Worm (Caenorhabditis elegans) whole organism, young adult: ENCODE results near the gene F14H3.6.

Experiments
- C06A6.2 ChIP-seq: fragments of 200-800 bp; sonication (Bioruptor generic); conservative IDR thresholded peaks from 2 replicates; pipeline ENCODE4 v1.3.6; 2022; ENCODE audit warnings: missing genetic modification characterization, missing compliant biosample characterization
- F49E8.2 ChIP-seq: sonication (generic microtip); optimal IDR thresholded peaks from 3 replicates; lab custom pipeline; 2017; ENCODE audit warnings: missing genetic modification characterization, mild to moderate bottlenecking, missing compliant biosample characterization, antibody characterized with exemption, moderate library complexity; ENCODE audit not compliant: insufficient read depth
- ama-1 ChIP-seq, 3 experiments: fragments of 150-350 bp in 1 of 3; sonication (generic microtip) in 2 of 3; optimal IDR thresholded peaks; 2 replicates each; lab custom pipeline; 2014 to 2018; ENCODE audit warnings: missing biosample characterization in 2 of 3, missing genetic modification characterization in 2 of 3, missing genetic modification reagents in 2 of 3
- attf-5 ChIP-seq: fragments of 200-800 bp; sonication (Bioruptor generic); optimal IDR thresholded peaks from 2 replicates; lab custom pipeline; 2018; ENCODE audit warnings: mild to moderate bottlenecking, missing genetic modification characterization, missing compliant biosample characterization
- efl-1 ChIP-seq: fragments of 150-350 bp; optimal IDR thresholded peaks from 2 replicates; lab custom pipeline; 2014; ENCODE audit warnings: missing biosample characterization, missing genetic modification reagents, missing genetic modification characterization
- egrh-3 ChIP-seq: fragments of 200-800 bp; sonication (Bioruptor generic); IDR thresholded peaks from 2 replicates; pipeline ENCODE4 v1.3.6; 2022; ENCODE audit warnings: missing genetic modification reagents, missing genetic modification characterization, missing compliant biosample characterization
- gei-17 ChIP-seq: fragments of 200-800 bp; sonication (Bioruptor generic); optimal IDR thresholded peaks from 2 replicates; lab custom pipeline; 2018; ENCODE audit warnings: mild to moderate bottlenecking, missing genetic modification characterization, missing compliant biosample characterization
- lin-35 ChIP-seq, 3 experiments: fragments of 150-350 bp in 2 of 3; sonication (generic microtip) in 1 of 3; optimal IDR thresholded peaks; 2 replicates each; lab custom pipeline; 2014 to 2018; ENCODE audit warnings: missing biosample characterization in 3 of 3, missing genetic modification characterization in 3 of 3, missing genetic modification reagents in 3 of 3
- pbrm-1 ChIP-seq: fragments of 200-800 bp; sonication (Bioruptor generic); IDR thresholded peaks from 2 replicates; pipeline ENCODE4 v1.3.6; 2022; ENCODE audit warnings: missing genetic modification reagents, missing genetic modification characterization, missing compliant biosample characterization
- tlf-1 ChIP-seq: fragments of 200-800 bp; sonication (Bioruptor generic); optimal IDR thresholded peaks from 2 replicates; lab custom pipeline; 2018; ENCODE audit warnings: mild to moderate bottlenecking, missing genetic modification characterization, missing compliant biosample characterization
- unc-62 ChIP-seq: fragments of 150-350 bp; optimal IDR thresholded peaks from 2 replicates; lab custom pipeline; 2014; ENCODE audit warnings: missing biosample characterization, missing genetic modification reagents, missing genetic modification characterization

- TF ChIP-seq egrh-3 (GFP tag; lab: Robert Waterston, UW) (no peak), C06A6.2 (GFP tag; lab: Robert Waterston, UW) (no peak), efl-1 (no peak), tlf-1 (GFP tag; lab: Kevin White, UChicago) (no peak), lin-35 (GFP tag; optimal IDR thresholded peaks at IDR 0.05; lab: Kevin White, UChicago) (no peak), attf-5 (GFP tag; lab: Kevin White, UChicago) (no peak), unc-62 (GFP tag; lab: Kevin White, UChicago) (no peak), gei-17 (no peak), ama-1 (optimal IDR thresholded peaks at IDR 0.05; lab: Kevin White, UChicago) (no peak), ama-1 (GFP tag; optimal IDR thresholded peaks at IDR 0.05; lab: Kevin White, UChicago) (no peak), pbrm-1 (no peak), F49E8.2 (tag; lab: Kevin White, UChicago) (no peak)
Measured at ce11 chrV:16032761-16033160, 25.9 kb downstream of the F14H3.6 start, which contains the start of gene T10C6.16.
